Worm (Caenorhabditis elegans): Measurements from ENCODE around the gene rab-18.
"Not testable (repeated sequence)": the region's sequence is repeated elsewhere in the genome, so short reads cannot be mapped to it uniquely, and the experiment has no call there.

ce11 chrIII:1076383-1076782, 4.2 kb downstream of the rab-18 start, which contains the start of gene uaf-1:
- not testable (repeated sequence) for TF ChIP-seq ets-7 (tag; optimal IDR thresholded peaks at IDR 0.05); aly-1 (tag; optimal IDR thresholded peaks at IDR 0.05); ama-1 (optimal IDR thresholded peaks at IDR 0.05)

All from whole organism, early embryonic.